Worm (Caenorhabditis elegans) whole organism, L2 larva: ENCODE measurements around the gene srlf-34.

Source experiments
- C34F6.9 ChIP-seq: fragments of 150-350 bp; optimal IDR thresholded peaks from 2 replicates; lab custom pipeline; 2014; ENCODE audit warnings: missing biosample characterization, missing genetic modification characterization
- F13H6.1 ChIP-seq: sonication (generic microtip); optimal IDR thresholded peaks from 2 replicates; lab custom pipeline; 2016; ENCODE audit warnings: missing genetic modification characterization, missing compliant biosample characterization
- ZK546.5 ChIP-seq: sonication (generic microtip); optimal IDR thresholded peaks from 2 replicates; lab custom pipeline; 2017; ENCODE audit warnings: missing biosample characterization, missing genetic modification characterization
- aly-2 ChIP-seq: fragments of 150-350 bp; optimal IDR thresholded peaks from 2 replicates; lab custom pipeline; 2014; ENCODE audit warnings: missing biosample characterization, missing genetic modification characterization
- blmp-1 ChIP-seq: sonication (generic microtip); optimal IDR thresholded peaks from 2 replicates; lab custom pipeline; 2017; ENCODE audit warnings: missing genetic modification characterization, mild to moderate bottlenecking, missing compliant biosample characterization, antibody characterized with exemption, moderate library complexity; ENCODE audit not compliant: insufficient read depth
- ceh-16 ChIP-seq: fragments of 150-350 bp; optimal IDR thresholded peaks from 2 replicates; lab custom pipeline; 2014; ENCODE audit warnings: missing biosample characterization, missing genetic modification characterization
- ceh-82 ChIP-seq: fragments of 150-350 bp; optimal IDR thresholded peaks from 2 replicates; lab custom pipeline; 2014; ENCODE audit warnings: missing biosample characterization, missing genetic modification characterization
- crh-2 ChIP-seq: sonication (generic microtip); optimal IDR thresholded peaks from 2 replicates; lab custom pipeline; 2017; ENCODE audit warnings: missing biosample characterization, missing genetic modification characterization
- dmd-4 ChIP-seq: sonication (generic microtip); optimal IDR thresholded peaks from 2 replicates; lab custom pipeline; 2017; ENCODE audit warnings: missing biosample characterization, missing genetic modification characterization
- egl-27 ChIP-seq: sonication (generic microtip); optimal IDR thresholded peaks from 3 replicates; lab custom pipeline; 2017; ENCODE audit warnings: missing biosample characterization, missing genetic modification reagents, missing genetic modification characterization
- elt-3 ChIP-seq: sonication (generic microtip); optimal IDR thresholded peaks from 2 replicates; lab custom pipeline; 2017; ENCODE audit warnings: missing biosample characterization, missing genetic modification characterization
- fos-1 ChIP-seq: fragments of 150-350 bp; optimal IDR thresholded peaks from 2 replicates; lab custom pipeline; 2014; ENCODE audit warnings: missing biosample characterization, missing genetic modification characterization
- gmeb-1 ChIP-seq: fragments of 150-350 bp; optimal IDR thresholded peaks from 2 replicates; lab custom pipeline; 2014; ENCODE audit warnings: missing biosample characterization, missing genetic modification characterization
- lin-11 ChIP-seq: fragments of 150-350 bp; sonication (generic microtip); optimal IDR thresholded peaks from 2 replicates; lab custom pipeline; 2014; ENCODE audit warnings: missing biosample characterization, missing genetic modification characterization, inconsistent platforms, mixed read lengths
- lin-39 ChIP-seq: fragments of 150-350 bp; optimal IDR thresholded peaks from 2 replicates; lab custom pipeline; 2014; ENCODE audit warnings: missing biosample characterization, missing genetic modification reagents, missing genetic modification characterization
- mab-5 ChIP-seq: fragments of 150-350 bp; optimal IDR thresholded peaks from 2 replicates; lab custom pipeline; 2014; ENCODE audit warnings: missing biosample characterization, missing genetic modification characterization
- mdl-1 ChIP-seq, 2 experiments: fragments of 150-350 bp in 1 of 2; sonication (generic microtip) in 1 of 2; optimal IDR thresholded peaks; 2 replicates each; lab custom pipeline; 2017; ENCODE audit warnings: missing biosample characterization in 2 of 2, missing genetic modification characterization in 2 of 2
- nhr-11 ChIP-seq: fragments of 150-350 bp; optimal IDR thresholded peaks from 2 replicates; lab custom pipeline; 2014; ENCODE audit warnings: missing biosample characterization, missing genetic modification characterization
- nhr-12 ChIP-seq: fragments of 150-350 bp; optimal IDR thresholded peaks from 2 replicates; lab custom pipeline; 2014; ENCODE audit warnings: missing biosample characterization, missing genetic modification characterization
- nhr-21 ChIP-seq: fragments of 150-350 bp; optimal IDR thresholded peaks from 2 replicates; lab custom pipeline; 2014; ENCODE audit warnings: missing biosample characterization, missing genetic modification characterization
- nhr-25 ChIP-seq: fragments of 150-350 bp; sonication (generic microtip); optimal IDR thresholded peaks from 3 replicates; lab custom pipeline; 2014; ENCODE audit warnings: missing biosample characterization, missing genetic modification characterization
- nhr-6 ChIP-seq: fragments of 150-350 bp; optimal IDR thresholded peaks from 2 replicates; lab custom pipeline; 2014; ENCODE audit warnings: missing biosample characterization, missing genetic modification characterization
- nhr-77 ChIP-seq: fragments of 150-350 bp; optimal IDR thresholded peaks from 2 replicates; lab custom pipeline; 2014; ENCODE audit warnings: missing biosample characterization, missing genetic modification characterization
- peb-1 ChIP-seq: fragments of 150-350 bp; optimal IDR thresholded peaks from 2 replicates; lab custom pipeline; 2014; ENCODE audit warnings: missing biosample characterization, missing genetic modification characterization
- sem-4 ChIP-seq: fragments of 150-350 bp; optimal IDR thresholded peaks from 2 replicates; lab custom pipeline; 2014; ENCODE audit warnings: missing biosample characterization, missing genetic modification reagents, missing genetic modification characterization
- sma-3 ChIP-seq: sonication (generic microtip); optimal IDR thresholded peaks from 2 replicates; lab custom pipeline; 2016; ENCODE audit warnings: missing genetic modification reagents, missing genetic modification characterization, missing compliant biosample characterization
- sma-9 ChIP-seq, 2 experiments: fragments of 150-350 bp in 1 of 2; sonication (generic microtip) in 1 of 2; optimal IDR thresholded peaks; 2 replicates each; lab custom pipeline; 2014 to 2016; ENCODE audit warnings: missing genetic modification characterization in 2 of 2, mild to moderate bottlenecking in 1 of 2, missing biosample characterization in 1 of 2, missing compliant biosample characterization in 1 of 2, missing genetic modification reagents in 1 of 2, moderate library complexity in 1 of 2
- snpc-4 ChIP-seq: fragments of 150-350 bp; optimal IDR thresholded peaks from 2 replicates; lab custom pipeline; 2014; ENCODE audit warnings: missing biosample characterization, missing genetic modification characterization
- unc-39 ChIP-seq: fragments of 150-350 bp; optimal IDR thresholded peaks from 2 replicates; lab custom pipeline; 2014; ENCODE audit warnings: missing biosample characterization, missing genetic modification characterization
- unc-62 ChIP-seq: fragments of 150-350 bp; optimal IDR thresholded peaks from 2 replicates; lab custom pipeline; 2014; ENCODE audit warnings: missing biosample characterization, missing genetic modification reagents, missing genetic modification characterization
- zag-1 ChIP-seq: fragments of 150-350 bp; optimal IDR thresholded peaks from 2 replicates; lab custom pipeline; 2014; ENCODE audit warnings: missing biosample characterization, missing genetic modification characterization
- ztf-1 ChIP-seq: fragments of 200-800 bp; sonication (Bioruptor generic); conservative IDR thresholded peaks from 2 replicates; pipeline ENCODE4 v1.3.6; 2022; ENCODE audit warnings: missing genetic modification characterization, missing compliant biosample characterization
- ztf-4 ChIP-seq: fragments of 150-350 bp; optimal IDR thresholded peaks from 2 replicates; lab custom pipeline; 2014; ENCODE audit warnings: missing biosample characterization, missing genetic modification characterization

The srlf-34 gene

DNA sequence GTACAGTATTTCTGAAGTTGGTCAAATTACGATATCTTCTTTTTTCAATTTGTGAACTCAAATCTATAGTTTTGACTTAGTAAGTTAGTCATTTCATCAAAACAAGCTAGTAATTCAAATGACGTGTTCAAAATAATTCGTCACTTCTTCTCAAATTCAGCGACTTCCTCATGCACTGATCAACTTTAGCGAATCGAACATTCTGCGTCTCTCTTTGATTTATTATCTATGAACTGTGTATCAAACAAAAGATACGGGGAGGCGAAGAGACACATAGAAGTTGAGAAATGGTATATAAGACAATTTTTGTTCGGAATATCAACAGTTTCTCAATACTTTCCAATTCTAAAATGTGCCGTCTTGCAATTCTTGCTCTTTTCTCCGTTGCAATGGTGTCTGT lies at the start of gene srlf-34:
Gene srlf-34, plus strand, starts transcription at position 321 of the 400 bp plus-strand sequence.
- TF ChIP-seq F13H6.1 (tag; lab: Kevin White, UChicago) (no peak), unc-62 (GFP tag; lab: Kevin White, UChicago) (no peak), egl-27 (tag; lab: Kevin White, UChicago) (peak; percentile 6), elt-3 (tag; lab: Kevin White, UChicago) (no peak), sma-3 (GFP tag; lab: Kevin White, UChicago) (peak; percentile 84), blmp-1 (tag; lab: Kevin White, UChicago) (no peak)

DNA sequence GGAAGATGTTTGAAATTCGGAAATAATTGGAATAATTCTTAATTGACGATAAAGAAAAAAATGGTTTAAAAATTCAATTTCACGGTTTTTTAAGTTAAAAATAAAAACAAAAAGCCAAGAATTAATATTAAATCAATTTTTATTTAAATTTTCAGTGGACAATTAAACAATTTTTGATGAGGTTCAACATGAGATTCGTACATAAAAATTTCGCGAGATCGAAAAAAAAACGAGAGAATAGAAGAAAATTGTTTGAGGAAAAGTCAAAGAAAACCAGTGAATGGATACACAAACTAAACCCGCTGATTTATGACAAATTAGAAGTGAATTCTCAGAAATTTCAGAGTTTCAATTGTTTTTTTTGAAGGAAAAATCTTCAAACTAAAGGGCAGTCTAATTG lies 42.0 kb upstream of the srlf-34 start, which contains the start of gene F54B3.2:
Gene F54B3.2, minus strand, starts transcription at position 101 of the 400 bp plus-strand sequence.
- TF ChIP-seq crh-2 (tag; lab: Kevin White, UChicago) (no peak), mdl-1 (tag; optimal IDR thresholded peaks at IDR 0.05; lab: Kevin White, UChicago) (no peak), dmd-4 (tag; lab: Kevin White, UChicago) (no peak), nhr-25 (no peak), C34F6.9 (tag; lab: Kevin White, UChicago) (no peak), lin-39 (no peak), ztf-1 (GFP tag; lab: Robert Waterston, UW) (no peak), egl-27 (tag; lab: Kevin White, UChicago) (no peak), nhr-12 (no peak), sma-9 (GFP tag; optimal IDR thresholded peaks at IDR 0.05; lab: Kevin White, UChicago) (no peak), sma-9 (tag; optimal IDR thresholded peaks at IDR 0.05; lab: Kevin White, UChicago) (no peak), mab-5 (tag; lab: Kevin White, UChicago) (no peak), lin-11 (tag; lab: Kevin White, UChicago) (no peak), peb-1 (tag; lab: Kevin White, UChicago) (no peak), sem-4 (no peak), nhr-11 (tag; lab: Kevin White, UChicago) (no peak), snpc-4 (tag; lab: Kevin White, UChicago) (no peak), unc-39 (no peak), ztf-4 (tag; lab: Kevin White, UChicago) (no peak)
- TF ChIP-seq, all 48 proteins: peak for 0

DNA sequence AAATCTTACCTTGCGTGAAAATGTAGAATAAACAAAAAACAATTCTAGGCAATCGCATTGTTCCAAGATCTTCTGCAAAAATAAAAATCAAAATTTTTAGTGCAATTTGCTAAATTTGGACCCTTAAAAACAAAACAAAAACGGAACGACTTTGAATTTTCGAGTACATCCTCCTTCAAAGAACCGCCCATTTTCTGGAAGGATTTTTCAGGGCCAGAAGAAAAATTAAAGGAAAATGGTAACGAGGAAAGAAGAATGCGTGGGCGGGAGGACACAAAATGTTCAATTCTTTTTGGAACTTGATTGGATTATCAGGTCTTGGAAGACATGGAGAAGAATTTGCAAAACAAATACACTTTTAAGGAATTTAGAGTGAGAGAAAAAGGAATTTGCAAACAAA lies 41.0 kb upstream of the srlf-34 start, which contains the start of gene F54B3.4:
Gene F54B3.4, minus strand, starts transcription at position 101 of the 400 bp plus-strand sequence.
- TF ChIP-seq sma-9 (GFP tag; optimal IDR thresholded peaks at IDR 0.05; lab: Kevin White, UChicago), result no peak
- no peak for TF ChIP-seq sma-9 (tag; optimal IDR thresholded peaks at IDR 0.05; lab: Kevin White, UChicago)
- TF ChIP-seq gmeb-1 (tag; lab: Kevin White, UChicago), result no peak
- TF ChIP-seq sma-3 (GFP tag; lab: Kevin White, UChicago), result no peak
- no peak for TF ChIP-seq ceh-82 (tag; lab: Kevin White, UChicago)
- no peak for TF ChIP-seq unc-62 (GFP tag; lab: Kevin White, UChicago)
- no peak for TF ChIP-seq lin-11 (tag; lab: Kevin White, UChicago)
- TF ChIP-seq ceh-16 (tag; lab: Kevin White, UChicago), result no peak
- no peak for TF ChIP-seq mab-5 (tag; lab: Kevin White, UChicago)
- no peak for TF ChIP-seq fos-1
- TF ChIP-seq aly-2 (tag; lab: Kevin White, UChicago), result no peak
- no peak for TF ChIP-seq nhr-11 (tag; lab: Kevin White, UChicago)
- no peak for TF ChIP-seq dmd-4 (tag; lab: Kevin White, UChicago)
- no peak for TF ChIP-seq zag-1
- TF ChIP-seq ztf-1 (GFP tag; lab: Robert Waterston, UW), result no peak

DNA sequence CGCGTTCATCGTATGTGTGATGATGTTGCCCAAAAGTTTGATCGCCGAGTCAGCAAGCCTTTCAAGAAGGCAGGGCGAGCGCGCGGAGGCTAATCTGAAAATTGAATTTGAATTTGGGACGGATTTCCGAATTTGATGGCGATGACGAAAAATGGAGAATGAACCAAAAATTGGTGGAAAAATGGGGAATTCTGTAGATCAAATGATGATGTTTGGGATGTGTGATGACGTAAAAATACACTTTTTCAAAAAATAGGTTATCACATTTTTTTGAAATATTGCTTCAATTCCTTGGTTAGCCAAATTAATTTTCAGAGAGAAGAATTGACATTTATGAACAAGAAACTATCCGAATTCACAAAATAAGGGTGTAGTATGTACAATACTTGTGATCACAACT lies 32.5 kb upstream of the srlf-34 start, which contains the start of gene ZK971.1:
Gene ZK971.1, minus strand, starts transcription at position 101 of the 400 bp plus-strand sequence.
- TF ChIP-seq dmd-4 (tag; lab: Kevin White, UChicago) (no peak), lin-11 (tag; lab: Kevin White, UChicago) (no peak), ZK546.5 (tag; lab: Kevin White, UChicago) (no peak), nhr-21 (tag; lab: Kevin White, UChicago) (no peak), nhr-6 (no peak), sma-3 (GFP tag; lab: Kevin White, UChicago) (no peak), zag-1 (no peak)

DNA sequence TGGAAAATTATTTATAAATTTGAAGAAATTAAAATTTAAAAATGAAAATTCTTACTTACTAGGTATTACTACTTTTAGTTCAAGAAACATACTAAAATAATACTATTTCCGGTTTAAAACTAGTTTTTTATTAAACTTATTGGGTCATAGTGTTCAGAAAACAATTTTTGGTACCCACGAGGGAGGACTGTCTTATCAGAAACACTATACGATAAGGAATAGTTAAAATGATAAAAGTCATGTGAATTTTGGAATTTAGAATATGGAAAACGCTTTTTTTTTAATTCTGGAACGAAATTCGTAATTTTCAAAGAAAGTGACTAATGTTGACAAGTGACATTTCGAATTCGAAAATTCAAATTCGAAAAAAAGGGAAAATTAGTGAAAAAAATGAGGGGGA lies 30.4 kb upstream of the srlf-34 start:
- TF ChIP-seq gmeb-1 (tag; lab: Kevin White, UChicago) (no peak), fos-1 (peak; percentile 3), nhr-77 (tag; lab: Kevin White, UChicago) (no peak)
